Fruit fly (Drosophila melanogaster) whole organism, embryonic: ENCODE data around the gene sif.

Experiments used
- Atf-2 ChIP-seq: fragments of 200-800 bp; sonication (Bioruptor generic); optimal IDR thresholded peaks from 2 replicates; lab custom pipeline; 2016; ENCODE audit warnings: missing biosample characterization, missing genetic modification characterization
- Atf6 ChIP-seq: fragments of 200-800 bp; sonication (Bioruptor generic); IDR thresholded peaks from 2 replicates; pipeline ENCODE4 v1.3.6; 2022; ENCODE audit warnings: missing biosample characterization, missing genetic modification characterization
- Bdp1 ChIP-seq: fragments of 200-800 bp; sonication (Bioruptor generic); optimal IDR thresholded peaks from 3 replicates; lab custom pipeline; 2016; ENCODE audit warnings: missing biosample characterization, missing genetic modification characterization
- CG10654 ChIP-seq: fragments of 200-800 bp; sonication (Bioruptor generic); optimal IDR thresholded peaks from 2 replicates; lab custom pipeline; 2016; ENCODE audit warnings: missing biosample characterization, missing genetic modification characterization
- CG11456 ChIP-seq: fragments of 200-800 bp; sonication (Bioruptor generic); IDR thresholded peaks from 3 replicates; pipeline ENCODE4 v1.3.6; 2022; ENCODE audit warnings: missing biosample characterization, missing genetic modification characterization
- CG11695 ChIP-seq: fragments of 200-800 bp; sonication (Bioruptor generic); IDR thresholded peaks from 3 replicates; pipeline ENCODE4 v1.3.6; 2022; ENCODE audit warnings: missing biosample characterization, missing genetic modification characterization
- CG13123 ChIP-seq: fragments of 200-800 bp; sonication (Bioruptor generic); optimal IDR thresholded peaks from 2 replicates; lab custom pipeline; 2016; ENCODE audit warnings: missing biosample characterization, missing genetic modification characterization
- CG13624 ChIP-seq: fragments of 200-800 bp; sonication (Bioruptor generic); optimal IDR thresholded peaks from 2 replicates; lab custom pipeline; 2016; ENCODE audit warnings: missing biosample characterization, missing genetic modification characterization
- CG14050 ChIP-seq: fragments of 200-800 bp; sonication (Bioruptor generic); IDR thresholded peaks from 3 replicates; pipeline ENCODE4 v1.3.6; 2022; ENCODE audit warnings: missing biosample characterization, missing genetic modification characterization
- CG14441 ChIP-seq: fragments of 200-800 bp; sonication (Bioruptor generic); IDR thresholded peaks from 2 replicates; pipeline ENCODE4 v1.3.6; 2022; ENCODE audit warnings: missing biosample characterization, missing genetic modification characterization
- CG15011 ChIP-seq: fragments of 200-800 bp; sonication (Bioruptor generic); optimal IDR thresholded peaks from 3 replicates; lab custom pipeline; 2018; ENCODE audit warnings: missing biosample characterization, mild to moderate bottlenecking, missing genetic modification characterization
- CG15696 ChIP-seq: fragments of 200-800 bp; sonication (Bioruptor generic); optimal IDR thresholded peaks from 2 replicates; lab custom pipeline; 2019; ENCODE audit warnings: missing biosample characterization, mild to moderate bottlenecking, missing genetic modification characterization, moderate library complexity
- CG2129 ChIP-seq: fragments of 200-800 bp; sonication (Bioruptor generic); IDR thresholded peaks from 2 replicates; pipeline ENCODE4 v1.3.6; 2022; ENCODE audit warnings: missing biosample characterization, missing genetic modification characterization; ENCODE audit not compliant: partially characterized antibody
- CG30020 ChIP-seq: fragments of 200-800 bp; optimal IDR thresholded peaks from 2 replicates; lab custom pipeline; 2019; ENCODE audit warnings: missing biosample characterization, mild to moderate bottlenecking, missing genetic modification characterization, moderate library complexity
- CG4424 ChIP-seq: fragments of 200-800 bp; sonication (Bioruptor generic); optimal IDR thresholded peaks from 3 replicates; lab custom pipeline; 2016; ENCODE audit warnings: missing biosample characterization, missing genetic modification characterization
- CG4617 ChIP-seq: fragments of 200-800 bp; sonication (Bioruptor generic); optimal IDR thresholded peaks from 3 replicates; lab custom pipeline; 2016; ENCODE audit warnings: missing biosample characterization, missing genetic modification characterization, borderline replicate concordance
- CG6654 ChIP-seq: fragments of 200-800 bp; sonication (Bioruptor generic); optimal IDR thresholded peaks from 2 replicates; lab custom pipeline; 2017; ENCODE audit warnings: missing biosample characterization, mild to moderate bottlenecking, missing genetic modification characterization
- CG7357 ChIP-seq: fragments of 200-800 bp; sonication (Bioruptor generic); IDR thresholded peaks from 3 replicates; pipeline ENCODE4 v1.3.6; 2022; ENCODE audit warnings: missing biosample characterization, missing genetic modification characterization
- CG7556 ChIP-seq: fragments of 200-800 bp; sonication (Bioruptor generic); optimal IDR thresholded peaks from 2 replicates; lab custom pipeline; 2017; ENCODE audit warnings: missing biosample characterization, mild to moderate bottlenecking, missing genetic modification characterization
- CG7987 ChIP-seq: fragments of 200-800 bp; sonication (Bioruptor generic); optimal IDR thresholded peaks from 2 replicates; lab custom pipeline; 2018; ENCODE audit warnings: missing biosample characterization, mild to moderate bottlenecking, missing genetic modification characterization, moderate library complexity
- CG8089 ChIP-seq: fragments of 200-800 bp; sonication (Bioruptor generic); optimal IDR thresholded peaks from 3 replicates; lab custom pipeline; 2016; ENCODE audit warnings: missing biosample characterization, missing genetic modification characterization
- CG9876 ChIP-seq: fragments of 200-800 bp; sonication (Bioruptor generic); optimal IDR thresholded peaks from 2 replicates; lab custom pipeline; 2016; ENCODE audit warnings: missing biosample characterization, missing genetic modification characterization
- Dll ChIP-seq: fragments of 200-800 bp; sonication (Bioruptor generic); IDR thresholded peaks from 4 replicates; pipeline ENCODE4 v1.3.6; 2022; ENCODE audit warnings: missing biosample characterization, missing genetic modification characterization; ENCODE audit not compliant: partially characterized antibody
- Ets65A ChIP-seq: fragments of 200-800 bp; sonication (Bioruptor generic); peaks from one replicate; lab custom pipeline; 2016; ENCODE audit warnings: missing biosample characterization, missing genetic modification characterization
- Lpt ChIP-seq: fragments of >200 bp; optimal IDR thresholded peaks from 2 replicates; lab custom pipeline; 2018; ENCODE audit warnings: missing biosample characterization, missing genetic modification characterization
- NfI ChIP-seq: fragments of 200-800 bp; sonication (Bioruptor generic); optimal IDR thresholded peaks from 3 replicates; lab custom pipeline; 2018; ENCODE audit warnings: missing biosample characterization, mild to moderate bottlenecking, missing genetic modification characterization, moderate library complexity
- Oaz ChIP-seq: fragments of 200-800 bp; sonication (Bioruptor generic); IDR thresholded peaks from 2 replicates; pipeline ENCODE4 v1.3.6; 2022; ENCODE audit warnings: missing biosample characterization, missing genetic modification characterization
- Vsx1 ChIP-seq: fragments of 200-800 bp; sonication (Bioruptor generic); optimal IDR thresholded peaks from 2 replicates; lab custom pipeline; 2017; ENCODE audit warnings: missing biosample characterization, mild to moderate bottlenecking, missing genetic modification characterization, missing genetic modification reagents
- amos ChIP-seq: fragments of 200-800 bp; sonication (Bioruptor generic); IDR thresholded peaks from 2 replicates; pipeline ENCODE4 v1.3.6; 2022; ENCODE audit warnings: missing biosample characterization, missing genetic modification characterization; ENCODE audit not compliant: partially characterized antibody
- ara ChIP-seq: fragments of 200-800 bp; sonication (Bioruptor generic); IDR thresholded peaks from 2 replicates; pipeline ENCODE4 v1.3.6; 2022; ENCODE audit warnings: missing biosample characterization, missing genetic modification characterization
- chn ChIP-seq: fragments of 200-800 bp; sonication (Bioruptor generic); optimal IDR thresholded peaks from 2 replicates; lab custom pipeline; 2016; ENCODE audit warnings: missing biosample characterization, missing genetic modification characterization
- disco-r ChIP-seq: fragments of 200-800 bp; sonication (Bioruptor generic); optimal IDR thresholded peaks from 2 replicates; lab custom pipeline; 2016; ENCODE audit warnings: missing biosample characterization, missing genetic modification characterization
- fd64A ChIP-seq: fragments of 200-800 bp; sonication (Bioruptor generic); optimal IDR thresholded peaks from 3 replicates; lab custom pipeline; 2018; ENCODE audit warnings: missing biosample characterization, mild to moderate bottlenecking, missing genetic modification characterization
- gcm ChIP-seq: fragments of 200-800 bp; sonication (Bioruptor generic); optimal IDR thresholded peaks from 2 replicates; lab custom pipeline; 2019; ENCODE audit warnings: missing biosample characterization, mild to moderate bottlenecking, missing genetic modification characterization, moderate library complexity
- hth ChIP-seq: fragments of >200 bp; optimal IDR thresholded peaks from 2 replicates; lab custom pipeline; 2017; ENCODE audit warnings: inconsistent platforms
- klu ChIP-seq: fragments of 200-800 bp; sonication (Bioruptor generic); IDR thresholded peaks from 2 replicates; pipeline ENCODE4 v1.3.6; 2022; ENCODE audit warnings: missing biosample characterization, missing genetic modification characterization
- kni ChIP-seq: fragments of 200-800 bp; sonication (Bioruptor generic); optimal IDR thresholded peaks from 3 replicates; lab custom pipeline; 2017; ENCODE audit warnings: mild to moderate bottlenecking, missing biosample characterization, missing genetic modification reagents, missing genetic modification characterization
- lbe ChIP-seq: fragments of 200-800 bp; sonication (Bioruptor generic); optimal IDR thresholded peaks from 2 replicates; lab custom pipeline; 2016; ENCODE audit warnings: missing biosample characterization, mild to moderate bottlenecking, missing genetic modification characterization
- lola ChIP-seq, 3 experiments: fragments of >200 bp in 2 of 3; fragments of 200-800 bp in 1 of 3; sonication (Bioruptor generic) in 1 of 3; optimal IDR thresholded peaks; 2 replicates each; lab custom pipeline; 2017 to 2019; ENCODE audit warnings: missing biosample characterization in 3 of 3, missing genetic modification characterization in 3 of 3, mild to moderate bottlenecking in 1 of 3, moderate library complexity in 1 of 3
- nerfin-1 ChIP-seq: fragments of 200-800 bp; sonication (Bioruptor generic); optimal IDR thresholded peaks from 3 replicates; lab custom pipeline; 2019; ENCODE audit warnings: missing biosample characterization, mild to moderate bottlenecking, missing genetic modification characterization, moderate library complexity
- p53 ChIP-seq: fragments of 200-800 bp; sonication (Bioruptor generic); optimal IDR thresholded peaks from 2 replicates; lab custom pipeline; 2016; ENCODE audit warnings: missing biosample characterization, missing genetic modification characterization
- salm ChIP-seq: fragments of 200-800 bp; sonication (Bioruptor generic); optimal IDR thresholded peaks from 2 replicates; lab custom pipeline; 2018; ENCODE audit warnings: missing biosample characterization, mild to moderate bottlenecking, missing genetic modification characterization
- sc ChIP-seq, 3 experiments: fragments of >200 bp in 2 of 3; fragments of 200-800 bp in 1 of 3; sonication (Bioruptor generic) in 1 of 3; optimal IDR thresholded peaks; 2 replicates in 2 of 3; 3 replicates in 1 of 3; lab custom pipeline; 2017; ENCODE audit warnings: mild to moderate bottlenecking in 1 of 3, missing biosample characterization in 1 of 3, missing genetic modification characterization in 1 of 3, missing genetic modification reagents in 1 of 3
- slou ChIP-seq: fragments of 200-800 bp; sonication (Bioruptor generic); optimal IDR thresholded peaks from 3 replicates; lab custom pipeline; 2016; ENCODE audit warnings: missing biosample characterization, missing genetic modification characterization
- so ChIP-seq: fragments of 200-800 bp; sonication (Bioruptor generic); IDR thresholded peaks from 3 replicates; pipeline ENCODE4 v1.3.6; 2022; ENCODE audit warnings: missing biosample characterization, missing genetic modification characterization
- sug ChIP-seq: fragments of 200-800 bp; optimal IDR thresholded peaks from 2 replicates; lab custom pipeline; 2019; ENCODE audit warnings: missing biosample characterization, mild to moderate bottlenecking, missing genetic modification characterization, moderate library complexity
- tin ChIP-seq: fragments of 200-800 bp; sonication (Bioruptor generic); optimal IDR thresholded peaks from 3 replicates; lab custom pipeline; 2016; ENCODE audit warnings: missing biosample characterization, missing genetic modification characterization
- tna ChIP-seq: fragments of 200-800 bp; sonication (Bioruptor generic); IDR thresholded peaks from 2 replicates; pipeline ENCODE4 v1.3.6; 2022; ENCODE audit warnings: missing biosample characterization, missing genetic modification characterization; ENCODE audit not compliant: partially characterized antibody
- trem ChIP-seq: fragments of 200-800 bp; optimal IDR thresholded peaks from 3 replicates; lab custom pipeline; 2019; ENCODE audit warnings: missing biosample characterization, mild to moderate bottlenecking, missing genetic modification characterization, moderate library complexity
- tx ChIP-seq: fragments of 200-800 bp; sonication (Bioruptor generic); optimal IDR thresholded peaks from 2 replicates; lab custom pipeline; 2016; ENCODE audit warnings: missing biosample characterization, missing genetic modification characterization

The sif gene

dm6 chr3L:5611732-5612250 is 45.9 kb upstream of the sif start (continued):
- TF ChIP-seq CG13624 (GFP tag; lab: Kevin White, UChicago) = no peak
- TF ChIP-seq fd64A (GFP tag; lab: Kevin White, UChicago) = peak; percentile 49
- peak; percentile 83 for TF ChIP-seq CG7556 (GFP tag; lab: Kevin White, UChicago)
- TF ChIP-seq CG7357 (GFP tag; lab: Robert Waterston, UW) = peak; percentile 42; the same call in 1 of the 3 replicates
- TF ChIP-seq CG4424 (GFP tag; lab: Kevin White, UChicago) = peak; percentile 87
- peak; percentile 92 for TF ChIP-seq kni
- no peak for TF ChIP-seq CG11456 (GFP tag; lab: Robert Waterston, UW)
- TF ChIP-seq gcm (GFP tag; lab: Kevin White, UChicago) = peak; percentile 90
- peak; percentile 59 for TF ChIP-seq NfI (GFP tag; lab: Kevin White, UChicago)
- TF ChIP-seq Dll (GFP tag; lab: Robert Waterston, UW) = no peak
- peak; percentile 33 for TF ChIP-seq CG15696 (tag; lab: Kevin White, UChicago)
- TF ChIP-seq slou (GFP tag; lab: Kevin White, UChicago) = no peak
- TF ChIP-seq tx (GFP tag; lab: Kevin White, UChicago) = no peak
- peak; percentile 48; the same call in 1 of the 2 replicates for TF ChIP-seq klu (GFP tag; lab: Robert Waterston, UW)
- TF ChIP-seq nerfin-1 (tag; lab: Kevin White, UChicago) = peak; percentile 88
- peak; percentile 88 for TF ChIP-seq so (GFP tag; lab: Robert Waterston, UW)
- TF ChIP-seq lbe (GFP tag; lab: Kevin White, UChicago) = peak; percentile 83
- no peak for TF ChIP-seq Atf-2 (GFP tag; lab: Kevin White, UChicago)
- no peak for TF ChIP-seq hth (lab: Kevin White, UChicago)
- TF ChIP-seq Oaz = no peak
- peak; percentile 64 for TF ChIP-seq CG30020 (tag; lab: Kevin White, UChicago)
- peak; percentile 24 for TF ChIP-seq CG7987 (GFP tag; lab: Kevin White, UChicago)
- peak; percentile 24 for TF ChIP-seq disco-r
- no peak for TF ChIP-seq CG9876 (GFP tag; lab: Kevin White, UChicago)
- no peak for TF ChIP-seq Lpt (GFP tag; lab: Kevin White, UChicago)
- peak; percentile 85 for TF ChIP-seq salm (tag; lab: Kevin White, UChicago)
- peak; percentile 73; the same call in 2 of the 3 replicates for TF ChIP-seq CG14050 (GFP tag; lab: Robert Waterston, UW)
- peak; percentile 31 for TF ChIP-seq CG13123 (GFP tag; lab: Kevin White, UChicago)
- no peak for TF ChIP-seq tna
- no peak for TF ChIP-seq sc (optimal IDR thresholded peaks at IDR 0.05; lab: Kevin White, UChicago)
- TF ChIP-seq sc (GFP tag; optimal IDR thresholded peaks at IDR 0.05; lab: Kevin White, UChicago) = peak; percentile 70
- TF ChIP-seq CG8089 (GFP tag; lab: Kevin White, UChicago) = peak; percentile 29
- TF ChIP-seq CG6654 = peak; percentile 45
- TF ChIP-seq sug (tag; lab: Kevin White, UChicago) = no peak
- peak; percentile 86 for TF ChIP-seq Ets65A (GFP tag; lab: Kevin White, UChicago)
- peak; percentile 57 for TF ChIP-seq CG10654
- no peak for TF ChIP-seq amos
- TF ChIP-seq tin = peak; percentile 72
- TF ChIP-seq Bdp1 (GFP tag; lab: Kevin White, UChicago) = no peak
- TF ChIP-seq Vsx1 (GFP tag; lab: Kevin White, UChicago) = peak; percentile 63
- TF ChIP-seq trem (tag; lab: Kevin White, UChicago) = peak; percentile 88
- peak; percentile 55 for TF ChIP-seq CG14441 (GFP tag; lab: Robert Waterston, UW)
- TF ChIP-seq CG4617 (GFP tag; lab: Kevin White, UChicago) = peak; percentile 28
- peak; percentile 63 for TF ChIP-seq CG11695
- peak; percentile 73 for TF ChIP-seq chn (GFP tag; lab: Kevin White, UChicago)
- peak in 1 of 3 experiments; percentile 92 for TF ChIP-seq lola (GFP tag; optimal IDR thresholded peaks at IDR 0.05; lab: Kevin White, UChicago)
- TF ChIP-seq p53 = no peak
- peak; percentile 83 for TF ChIP-seq ara
- TF ChIP-seq Atf6 (GFP tag; lab: Robert Waterston, UW) = peak; percentile 41; the same call in 1 of the 2 replicates
- TF ChIP-seq CG2129 (GFP tag; lab: Robert Waterston, UW) = no peak
- TF ChIP-seq CG15011 (GFP tag; lab: Kevin White, UChicago) = peak; percentile 56
